Fruit fly (Drosophila melanogaster) whole organism, embryonic: ENCODE measurements around the gene CG14273.
A peak's percentile ranks its signal among the peaks of the same experiment; 100 is the strongest.

ENCODE experiments used
- Atf6 ChIP-seq: fragments of 200-800 bp; sonication (Bioruptor generic); IDR thresholded peaks from 2 replicates; pipeline ENCODE4 v1.3.6; 2022; ENCODE audit warnings: missing biosample characterization, missing genetic modification characterization
- BEAF-32 ChIP-seq: fragments of 200-800 bp; sonication (Bioruptor generic); optimal IDR thresholded peaks from 3 replicates; lab custom pipeline; 2017; ENCODE audit warnings: missing biosample characterization, missing genetic modification characterization, mild to moderate bottlenecking, moderate library complexity, missing genetic modification reagents
- Blimp-1 ChIP-seq: fragments of 200-800 bp; sonication (Bioruptor generic); optimal IDR thresholded peaks from 3 replicates; lab custom pipeline; 2018; ENCODE audit warnings: missing biosample characterization, missing genetic modification characterization, mild to moderate bottlenecking, moderate library complexity, missing genetic modification reagents
- CG10274 ChIP-seq: fragments of 200-800 bp; sonication (Bioruptor generic); optimal IDR thresholded peaks from 3 replicates; lab custom pipeline; 2017; ENCODE audit warnings: missing biosample characterization, mild to moderate bottlenecking, missing genetic modification characterization
- CG10654 ChIP-seq: fragments of 200-800 bp; sonication (Bioruptor generic); optimal IDR thresholded peaks from 2 replicates; lab custom pipeline; 2016; ENCODE audit warnings: missing biosample characterization, missing genetic modification characterization
- CG11696 ChIP-seq: fragments of 200-800 bp; sonication (Bioruptor generic); IDR thresholded peaks from 2 replicates; pipeline ENCODE4 v1.3.6; 2022; ENCODE audit warnings: missing biosample characterization, missing genetic modification characterization
- CG13287 ChIP-seq: fragments of 200-800 bp; sonication (Bioruptor generic); IDR thresholded peaks from 2 replicates; pipeline ENCODE4 v1.3.6; 2022; ENCODE audit warnings: missing biosample characterization, missing genetic modification characterization; ENCODE audit not compliant: partially characterized antibody
- CG14050 ChIP-seq: fragments of 200-800 bp; sonication (Bioruptor generic); IDR thresholded peaks from 3 replicates; pipeline ENCODE4 v1.3.6; 2022; ENCODE audit warnings: missing biosample characterization, missing genetic modification characterization
- CG1603 ChIP-seq: fragments of 200-800 bp; sonication (Bioruptor generic); optimal IDR thresholded peaks from 2 replicates; lab custom pipeline; 2019; ENCODE audit warnings: missing biosample characterization, mild to moderate bottlenecking, missing genetic modification characterization, moderate library complexity
- CG17186 ChIP-seq: fragments of 200-800 bp; sonication (Bioruptor generic); optimal IDR thresholded peaks from 3 replicates; lab custom pipeline; 2017; ENCODE audit warnings: missing biosample characterization, missing genetic modification reagents, missing genetic modification characterization
- CG17612 ChIP-seq: fragments of 200-800 bp; sonication (Bioruptor generic); IDR thresholded peaks from 2 replicates; pipeline ENCODE4 v1.3.6; 2022; ENCODE audit warnings: missing biosample characterization, missing genetic modification characterization
- CG18262 ChIP-seq: fragments of 200-800 bp; optimal IDR thresholded peaks from 3 replicates; lab custom pipeline; 2019; ENCODE audit warnings: missing biosample characterization, mild to moderate bottlenecking, missing genetic modification characterization, moderate library complexity
- CG2120 ChIP-seq: fragments of 200-800 bp; sonication (Bioruptor generic); optimal IDR thresholded peaks from 3 replicates; lab custom pipeline; 2016; ENCODE audit warnings: missing biosample characterization, missing genetic modification characterization
- CG2202 ChIP-seq: fragments of 200-800 bp; sonication (Bioruptor generic); optimal IDR thresholded peaks from 2 replicates; lab custom pipeline; 2018; ENCODE audit warnings: missing biosample characterization, mild to moderate bottlenecking, missing genetic modification characterization
- CG7271 ChIP-seq: fragments of 200-800 bp; sonication (Bioruptor generic); optimal IDR thresholded peaks from 2 replicates; lab custom pipeline; 2018; ENCODE audit warnings: missing biosample characterization, mild to moderate bottlenecking, missing genetic modification characterization, moderate library complexity
- CG7928 ChIP-seq: fragments of 200-800 bp; sonication (Bioruptor generic); optimal IDR thresholded peaks from 2 replicates; lab custom pipeline; 2017; ENCODE audit warnings: missing biosample characterization, mild to moderate bottlenecking, missing genetic modification characterization
- CG8944 ChIP-seq: fragments of 200-800 bp; sonication (Bioruptor generic); optimal IDR thresholded peaks from 3 replicates; lab custom pipeline; 2016; ENCODE audit warnings: missing biosample characterization, missing genetic modification characterization
- Dfd ChIP-seq, 2 experiments: fragments of >200 bp; optimal IDR thresholded peaks; 2 replicates each; lab custom pipeline; 2017; ENCODE audit warnings: missing biosample characterization in 2 of 2, missing genetic modification characterization in 2 of 2
- Dip2 ChIP-seq: fragments of 200-800 bp; sonication (Bioruptor generic); IDR thresholded peaks from 2 replicates; pipeline ENCODE4 v1.3.6; 2022; ENCODE audit warnings: missing biosample characterization, missing genetic modification characterization
- Ets65A ChIP-seq: fragments of 200-800 bp; sonication (Bioruptor generic); peaks from one replicate; lab custom pipeline; 2016; ENCODE audit warnings: missing biosample characterization, missing genetic modification characterization
- Fer1 ChIP-seq: fragments of 200-800 bp; sonication (Bioruptor generic); optimal IDR thresholded peaks from 2 replicates; lab custom pipeline; 2017; ENCODE audit warnings: missing biosample characterization, mild to moderate bottlenecking, missing genetic modification characterization
- Gug ChIP-seq: fragments of 200-800 bp; sonication (Bioruptor generic); IDR thresholded peaks from 4 replicates; pipeline ENCODE4 v1.3.6; 2022; ENCODE audit warnings: missing biosample characterization, missing genetic modification characterization
- Max ChIP-seq: fragments of 200-800 bp; sonication (Bioruptor generic); optimal IDR thresholded peaks from 2 replicates; lab custom pipeline; 2016; ENCODE audit warnings: missing biosample characterization, mild to moderate bottlenecking, missing genetic modification characterization
- Opbp ChIP-seq: fragments of 200-800 bp; sonication (Bioruptor generic); IDR thresholded peaks from 3 replicates; pipeline ENCODE4 v1.3.6; 2022; ENCODE audit warnings: missing biosample characterization, missing genetic modification characterization; ENCODE audit not compliant: partially characterized antibody
- Usf ChIP-seq: fragments of 200-800 bp; sonication (Bioruptor generic); optimal IDR thresholded peaks from 2 replicates; lab custom pipeline; 2017; ENCODE audit warnings: missing genotype, missing biosample characterization, missing genetic modification characterization
- amos ChIP-seq: fragments of 200-800 bp; sonication (Bioruptor generic); IDR thresholded peaks from 2 replicates; pipeline ENCODE4 v1.3.6; 2022; ENCODE audit warnings: missing biosample characterization, missing genetic modification characterization; ENCODE audit not compliant: partially characterized antibody
- ap ChIP-seq: fragments of 200-800 bp; sonication (Bioruptor generic); IDR thresholded peaks from 2 replicates; pipeline ENCODE4 v1.3.6; 2022; ENCODE audit warnings: missing biosample characterization, missing genetic modification characterization
- ato ChIP-seq: fragments of 200-800 bp; sonication (Bioruptor generic); IDR thresholded peaks from 2 replicates; pipeline ENCODE4 v1.3.6; 2022; ENCODE audit warnings: missing biosample characterization, missing genetic modification characterization; ENCODE audit not compliant: partially characterized antibody
- corto ChIP-seq: fragments of 200-800 bp; sonication (Bioruptor generic); optimal IDR thresholded peaks from 2 replicates; lab custom pipeline; 2016; ENCODE audit warnings: missing biosample characterization, mild to moderate bottlenecking, missing genetic modification characterization, moderate library complexity
- cwo ChIP-seq: fragments of 200-800 bp; sonication (Bioruptor generic); optimal IDR thresholded peaks from 3 replicates; lab custom pipeline; 2017; ENCODE audit warnings: missing biosample characterization, missing genetic modification characterization, mild to moderate bottlenecking, moderate library complexity, missing genetic modification reagents
- dpn ChIP-seq, 2 experiments: fragments of 200-800 bp; sonication (Bioruptor generic); optimal IDR thresholded peaks; 3 replicates each; lab custom pipeline; 2016; ENCODE audit warnings: missing biosample characterization in 2 of 2, missing genetic modification characterization in 2 of 2
- en ChIP-seq: fragments of 200-800 bp; sonication (Bioruptor generic); optimal IDR thresholded peaks from 2 replicates; lab custom pipeline; 2016; ENCODE audit warnings: missing biosample characterization, missing genetic modification characterization
- fd102C ChIP-seq: fragments of 200-800 bp; sonication (Bioruptor generic); optimal IDR thresholded peaks from 2 replicates; lab custom pipeline; 2018; ENCODE audit warnings: missing biosample characterization, mild to moderate bottlenecking, missing genetic modification characterization, moderate library complexity
- gcm ChIP-seq: fragments of 200-800 bp; sonication (Bioruptor generic); optimal IDR thresholded peaks from 2 replicates; lab custom pipeline; 2019; ENCODE audit warnings: missing biosample characterization, mild to moderate bottlenecking, missing genetic modification characterization, moderate library complexity
- gcm2 ChIP-seq: fragments of 200-800 bp; sonication (Bioruptor generic); optimal IDR thresholded peaks from 2 replicates; lab custom pipeline; 2016; ENCODE audit warnings: missing biosample characterization, missing genetic modification characterization
- gem ChIP-seq: fragments of 200-800 bp; sonication (Bioruptor generic); optimal IDR thresholded peaks from 2 replicates; lab custom pipeline; 2019; ENCODE audit warnings: missing biosample characterization, mild to moderate bottlenecking, missing genetic modification characterization, moderate library complexity
- inv ChIP-seq: fragments of 200-800 bp; sonication (Bioruptor generic); IDR thresholded peaks from 2 replicates; pipeline ENCODE4 v1.3.6; 2022; ENCODE audit warnings: missing biosample characterization, missing genetic modification characterization; ENCODE audit not compliant: partially characterized antibody
- nerfin-2 ChIP-seq: fragments of 200-800 bp; sonication (Bioruptor generic); IDR thresholded peaks from 2 replicates; pipeline ENCODE4 v1.3.6; 2022; ENCODE audit warnings: missing biosample characterization, missing genetic modification characterization; ENCODE audit not compliant: partially characterized antibody
- oc ChIP-seq: fragments of 200-800 bp; sonication (Bioruptor generic); optimal IDR thresholded peaks from 2 replicates; lab custom pipeline; 2018; ENCODE audit warnings: missing biosample characterization, mild to moderate bottlenecking, missing genetic modification characterization, moderate library complexity
- org-1 ChIP-seq: fragments of 200-800 bp; sonication (Bioruptor generic); optimal IDR thresholded peaks from 2 replicates; lab custom pipeline; 2017; ENCODE audit warnings: missing biosample characterization, missing genetic modification characterization
- pho ChIP-seq: fragments of 200-800 bp; sonication (Bioruptor generic); optimal IDR thresholded peaks from 2 replicates; lab custom pipeline; 2016; ENCODE audit warnings: missing biosample characterization, missing genetic modification characterization
- pnt ChIP-seq: fragments of 200-800 bp; sonication (Bioruptor generic); optimal IDR thresholded peaks from 3 replicates; lab custom pipeline; 2016; ENCODE audit warnings: missing biosample characterization, missing genetic modification characterization
- pros ChIP-seq: fragments of 200-800 bp; sonication (Bioruptor generic); optimal IDR thresholded peaks from 3 replicates; lab custom pipeline; 2019; ENCODE audit warnings: missing biosample characterization, mild to moderate bottlenecking, missing genetic modification characterization, moderate library complexity
- sc ChIP-seq, 3 experiments: fragments of >200 bp in 2 of 3; fragments of 200-800 bp in 1 of 3; sonication (Bioruptor generic) in 1 of 3; optimal IDR thresholded peaks; 2 replicates in 2 of 3; 3 replicates in 1 of 3; lab custom pipeline; 2017; ENCODE audit warnings: mild to moderate bottlenecking in 1 of 3, missing biosample characterization in 1 of 3, missing genetic modification characterization in 1 of 3, missing genetic modification reagents in 1 of 3
- sd ChIP-seq: fragments of 200-800 bp; sonication (Bioruptor generic); optimal IDR thresholded peaks from 3 replicates; lab custom pipeline; 2018; ENCODE audit warnings: missing biosample characterization, mild to moderate bottlenecking, missing genetic modification characterization, moderate library complexity
- tap ChIP-seq: fragments of 200-800 bp; optimal IDR thresholded peaks from 3 replicates; lab custom pipeline; 2019; ENCODE audit warnings: missing biosample characterization, mild to moderate bottlenecking, missing genetic modification characterization, moderate library complexity
- unc-4 ChIP-seq: fragments of 200-800 bp; sonication (Bioruptor generic); IDR thresholded peaks from 2 replicates; pipeline ENCODE4 v1.3.6; 2022; ENCODE audit warnings: missing biosample characterization, missing genetic modification characterization; ENCODE audit not compliant: partially characterized antibody
- zen2 ChIP-seq: fragments of 200-800 bp; sonication (Bioruptor generic); IDR thresholded peaks from 3 replicates; pipeline ENCODE4 v1.3.6; 2022; ENCODE audit warnings: missing biosample characterization, missing genetic modification characterization; ENCODE audit not compliant: partially characterized antibody

The CG14273 gene

dm6 chr2L:8302766-8303479 is 39.6 kb upstream of the CG14273 start, which contains the start of the genes wol and Scgalpha (continued):
- no peak for TF ChIP-seq gem (tag; lab: Kevin White, UChicago)
- TF ChIP-seq nerfin-2 (GFP tag; lab: Robert Waterston, UW): no peak
- TF ChIP-seq sc (optimal IDR thresholded peaks at IDR 0.05; lab: Kevin White, UChicago): no peak
- no peak for TF ChIP-seq sc (GFP tag; optimal IDR thresholded peaks at IDR 0.05; lab: Kevin White, UChicago)
- TF ChIP-seq CG18262: no peak
- no peak for TF ChIP-seq Dip2 (GFP tag; lab: Robert Waterston, UW)
- no peak for TF ChIP-seq Atf6 (GFP tag; lab: Robert Waterston, UW)
- no peak for TF ChIP-seq cwo (GFP tag; lab: Kevin White, UChicago)
- peak; percentile 51 for TF ChIP-seq inv (GFP tag; lab: Robert Waterston, UW)
- TF ChIP-seq pnt (GFP tag; lab: Kevin White, UChicago): no peak
- no peak for TF ChIP-seq Max (GFP tag; lab: Kevin White, UChicago)
- no peak for TF ChIP-seq ap (GFP tag; lab: Robert Waterston, UW)
- no peak for TF ChIP-seq Ets65A
- TF ChIP-seq CG7271 (tag; lab: Kevin White, UChicago): no peak
- TF ChIP-seq CG2120 (GFP tag; lab: Kevin White, UChicago): no peak
- no peak for TF ChIP-seq pros
- TF ChIP-seq Gug (GFP tag; lab: Robert Waterston, UW): no peak
- TF ChIP-seq CG10654 (GFP tag; lab: Kevin White, UChicago): no peak
- TF ChIP-seq en: no peak
- no peak; the same call in 1 of the 2 replicates for TF ChIP-seq CG11696 (GFP tag; lab: Robert Waterston, UW)
- no peak for TF ChIP-seq corto (GFP tag; lab: Kevin White, UChicago)
- TF ChIP-seq BEAF-32: peak; percentile 65
- no peak for TF ChIP-seq Dfd (GFP tag; optimal IDR thresholded peaks at IDR 0.05; lab: Kevin White, UChicago)
- no peak for TF ChIP-seq Usf (GFP tag; lab: Kevin White, UChicago)
- peak; percentile 71 for TF ChIP-seq CG13287 (GFP tag; lab: Robert Waterston, UW)
- no peak for TF ChIP-seq CG8944 (GFP tag; lab: Kevin White, UChicago)
- no peak for TF ChIP-seq CG7928 (GFP tag; lab: Kevin White, UChicago)
- no peak for TF ChIP-seq oc (tag; lab: Kevin White, UChicago)
- TF ChIP-seq gcm: no peak
- no peak for TF ChIP-seq tap (tag; lab: Kevin White, UChicago)
- no peak for TF ChIP-seq Fer1
- peak; percentile 51 for TF ChIP-seq unc-4
- TF ChIP-seq CG17612 (GFP tag; lab: Robert Waterston, UW): no peak
- TF ChIP-seq Opbp (GFP tag; lab: Robert Waterston, UW): peak; percentile 76
- TF ChIP-seq dpn (GFP tag; optimal IDR thresholded peaks at IDR 0.05; lab: Kevin White, UChicago): no peak
- TF ChIP-seq zen2 (GFP tag; lab: Robert Waterston, UW): peak; percentile 26; the same call in 2 of the 3 replicates
- peak; percentile 31 for TF ChIP-seq CG1603 (tag; lab: Kevin White, UChicago)
- no peak for TF ChIP-seq pho
- TF ChIP-seq sd (tag; lab: Kevin White, UChicago): peak; percentile 97
- no peak for TF ChIP-seq gcm2 (GFP tag; lab: Kevin White, UChicago)
- no peak for TF ChIP-seq CG17186 (GFP tag; lab: Kevin White, UChicago)
- no peak for TF ChIP-seq CG2202 (tag; lab: Kevin White, UChicago)
- TF ChIP-seq ato (GFP tag; lab: Robert Waterston, UW): peak; percentile 9; the same call in 1 of the 2 replicates
- TF ChIP-seq CG10274 (GFP tag; lab: Kevin White, UChicago): no peak
- TF ChIP-seq fd102C (GFP tag; lab: Kevin White, UChicago): no peak
- TF ChIP-seq amos (GFP tag; lab: Robert Waterston, UW): peak; percentile 66
- TF ChIP-seq CG14050 (GFP tag; lab: Robert Waterston, UW): no peak
- TF ChIP-seq Blimp-1 (GFP tag; lab: Kevin White, UChicago): no peak
- no peak for TF ChIP-seq org-1 (GFP tag; lab: Kevin White, UChicago)
